Worm (Caenorhabditis elegans) whole organism, L4/young adult: ENCODE results near the gene catp-4.

ENCODE experiments used
- dao-5 ChIP-seq: sonication (generic microtip); optimal IDR thresholded peaks from 2 replicates; lab custom pipeline; 2016; ENCODE audit warnings: missing genotype, missing genetic modification characterization, moderate library complexity, missing compliant biosample characterization
- him-1 ChIP-seq: sonication (generic microtip); optimal IDR thresholded peaks from 2 replicates; lab custom pipeline; 2016; ENCODE audit warnings: missing genotype, missing genetic modification reagents, missing genetic modification characterization, missing compliant biosample characterization

- no peak for TF ChIP-seq dao-5 (tag; lab: Kevin White, UChicago)
- TF ChIP-seq him-1 (tag; lab: Kevin White, UChicago): no peak
Observed at ce11 chrII:14609297-14609937, 16.0 kb downstream of the catp-4 start.
